Worm (Caenorhabditis elegans) whole organism, young adult: ENCODE measurements around the gene R02E4.3.
A peak's percentile ranks its signal among the peaks of the same experiment; 100 is the strongest.

Experiments used
- hsf-1 ChIP-seq: fragments of 200-800 bp; sonication (Bioruptor generic); IDR thresholded peaks from 2 replicates; pipeline ENCODE4 v1.3.6; 2022; ENCODE audit warnings: missing genetic modification reagents, missing genetic modification characterization, missing compliant biosample characterization
- lin-26 ChIP-seq: fragments of 200-800 bp; sonication (Bioruptor generic); IDR thresholded peaks from 2 replicates; pipeline ENCODE4 v1.3.6; 2022; ENCODE audit warnings: missing genetic modification reagents, missing genetic modification characterization, missing compliant biosample characterization
- mxl-1 ChIP-seq: sonication (generic microtip); optimal IDR thresholded peaks from 2 replicates; lab custom pipeline; 2016; ENCODE audit warnings: missing genetic modification characterization, missing compliant biosample characterization
- snpc-4 ChIP-seq, 5 experiments: fragments of 150-350 bp in 1 of 5; sonication (generic microtip) in 4 of 5; optimal IDR thresholded peaks; 2 replicates each; lab custom pipeline; 2014 to 2018; ENCODE audit warnings: missing genetic modification characterization in 5 of 5, missing biosample characterization in 3 of 5, antibody characterized with exemption in 2 of 5, mild to moderate bottlenecking in 2 of 5, missing compliant biosample characterization in 2 of 5, missing genotype in 2 of 5, moderate library complexity in 2 of 5, missing genetic modification reagents in 1 of 5
- somi-1 ChIP-seq: fragments of 200-800 bp; sonication (Bioruptor generic); optimal IDR thresholded peaks from 2 replicates; lab custom pipeline; 2018; ENCODE audit warnings: mild to moderate bottlenecking, missing genetic modification characterization, missing compliant biosample characterization

DNA sequence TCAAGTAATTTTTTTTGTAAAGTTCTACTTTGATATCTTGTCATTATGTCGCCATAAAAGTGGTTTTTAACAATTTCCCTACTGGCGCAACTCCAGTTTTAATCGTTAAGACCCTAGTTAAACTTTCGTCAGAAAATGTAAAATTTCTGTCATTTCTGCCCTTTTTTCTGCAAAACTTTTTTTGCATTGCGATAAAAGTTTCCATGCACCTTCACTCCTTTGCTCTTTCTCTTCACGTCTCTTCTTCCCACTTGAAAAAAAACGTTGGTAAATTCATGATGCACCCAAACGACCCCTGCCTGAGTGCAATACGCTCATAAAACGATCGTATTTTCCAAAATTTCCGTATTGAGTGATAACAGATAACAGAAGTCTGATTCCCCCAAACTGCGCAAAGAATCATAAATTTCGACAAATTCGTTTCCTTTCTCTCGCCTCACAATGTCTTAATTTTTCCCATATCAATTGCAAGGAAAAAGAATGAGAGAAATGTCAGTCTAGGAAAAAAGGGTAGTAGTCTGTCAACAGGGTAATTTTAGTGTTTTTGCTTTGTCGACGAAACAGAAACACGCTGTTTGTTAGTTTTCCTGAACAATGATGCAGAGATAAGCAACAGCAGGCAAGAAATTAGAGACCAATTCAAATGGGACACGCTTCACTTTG lies 39.0 kb upstream of the R02E4.3 start:
- TF ChIP-seq somi-1 (GFP tag; lab: Kevin White, UChicago) (peak; percentile 23), snpc-4 (GFP tag; optimal IDR thresholded peaks at IDR 0.05; lab: Kevin White, UChicago) (no peak), snpc-4 (tag; optimal IDR thresholded peaks at IDR 0.05; lab: Kevin White, UChicago) (no peak), hsf-1 (GFP tag; lab: Robert Waterston, UW) (no peak), lin-26 (GFP tag; lab: Robert Waterston, UW) (no peak), mxl-1 (tag; lab: Kevin White, UChicago) (no peak)
